Fruit fly (Drosophila melanogaster) whole organism, adult: ENCODE measurements around the gene CG9135.

Experiments
- CG1620 ChIP-seq: fragments of 200-800 bp; sonication (Bioruptor generic); optimal IDR thresholded peaks from 2 replicates; lab custom pipeline; 2016; ENCODE audit warnings: missing biosample characterization, missing genetic modification characterization
- CG5204 ChIP-seq: fragments of 200-800 bp; sonication (Bioruptor generic); optimal IDR thresholded peaks from 2 replicates; lab custom pipeline; 2016; ENCODE audit warnings: missing biosample characterization, missing genetic modification characterization
- CG7045 ChIP-seq: fragments of 200-800 bp; sonication (Bioruptor generic); optimal IDR thresholded peaks from 2 replicates; lab custom pipeline; 2017; ENCODE audit warnings: missing biosample characterization, mild to moderate bottlenecking, missing genetic modification characterization
- Clk ChIP-seq: fragments of 200-800 bp; sonication (Bioruptor generic); optimal IDR thresholded peaks from 2 replicates; lab custom pipeline; 2017; ENCODE audit warnings: missing biosample characterization, missing genetic modification characterization
- Mnt ChIP-seq: fragments of 200-800 bp; sonication (Bioruptor generic); optimal IDR thresholded peaks from 2 replicates; lab custom pipeline; 2016; ENCODE audit warnings: missing biosample characterization, mild to moderate bottlenecking, missing genetic modification characterization
- cic ChIP-seq: fragments of 200-800 bp; sonication (Bioruptor generic); optimal IDR thresholded peaks from 2 replicates; lab custom pipeline; 2017; ENCODE audit warnings: missing biosample characterization, mild to moderate bottlenecking, missing genetic modification characterization, moderate library complexity
- kay ChIP-seq: fragments of 200-800 bp; sonication (Bioruptor generic); peaks from one replicate; lab custom pipeline; 2016; ENCODE audit warnings: missing biosample characterization, missing genetic modification characterization, borderline replicate concordance
- ovo ChIP-seq: fragments of 200-800 bp; sonication (Bioruptor generic); optimal IDR thresholded peaks from 2 replicates; lab custom pipeline; 2016; ENCODE audit warnings: missing biosample characterization, missing genetic modification characterization
- tj ChIP-seq: fragments of 200-800 bp; sonication (Bioruptor generic); optimal IDR thresholded peaks from 3 replicates; lab custom pipeline; 2017; ENCODE audit warnings: missing biosample characterization, mild to moderate bottlenecking, missing genetic modification characterization, moderate library complexity
- toe ChIP-seq: fragments of 200-800 bp; sonication (Bioruptor generic); optimal IDR thresholded peaks from 2 replicates; lab custom pipeline; 2016; ENCODE audit warnings: missing biosample characterization, missing genetic modification characterization

DNA sequence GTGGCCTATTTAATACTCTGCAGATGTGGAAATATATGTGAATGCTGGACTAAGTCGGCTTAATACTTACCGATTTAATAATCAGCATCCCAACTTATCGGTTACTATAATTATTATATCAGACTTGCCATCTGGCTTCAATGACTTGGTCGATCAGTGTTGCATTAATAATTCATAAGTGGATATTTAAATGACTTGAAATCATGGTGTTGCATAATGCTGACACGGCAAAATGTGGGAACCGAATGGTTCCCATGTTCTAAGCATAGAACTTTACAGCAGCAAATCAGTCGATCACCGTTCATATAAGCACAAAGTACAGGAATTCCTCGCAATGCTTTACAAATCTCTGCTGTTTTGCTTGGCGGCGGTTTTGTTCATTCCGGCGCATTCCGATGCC lies 9.6 kb downstream of the CG9135 start, which contains the start of gene CG34180:
- TF ChIP-seq toe (GFP tag; lab: Kevin White, UChicago): no peak
- no peak for TF ChIP-seq CG7045 (GFP tag; lab: Kevin White, UChicago)
- TF ChIP-seq ovo (GFP tag; lab: Kevin White, UChicago): no peak
- TF ChIP-seq kay (GFP tag; lab: Kevin White, UChicago): no peak
- no peak for TF ChIP-seq Mnt
- TF ChIP-seq CG1620 (GFP tag; lab: Kevin White, UChicago): no peak
- TF ChIP-seq cic: no peak
- TF ChIP-seq Clk: no peak
- TF ChIP-seq tj (GFP tag; lab: Kevin White, UChicago): no peak
- TF ChIP-seq CG5204 (GFP tag; lab: Kevin White, UChicago): no peak
